Worm (Caenorhabditis elegans) whole organism, L1 larva: ENCODE results near the gene fbxa-184.

Source experiments
- Y116A8C.19 ChIP-seq: sonication (generic microtip); optimal IDR thresholded peaks from 2 replicates; lab custom pipeline; 2016; ENCODE audit warnings: missing compliant biosample characterization, missing genetic modification characterization, borderline replicate concordance
- aha-1 ChIP-seq: fragments of 150-350 bp; optimal IDR thresholded peaks from 2 replicates; lab custom pipeline; 2014; ENCODE audit warnings: missing biosample characterization, missing genetic modification characterization
- alr-1 ChIP-seq: fragments of 200-800 bp; sonication (Bioruptor generic); optimal IDR thresholded peaks from 2 replicates; lab custom pipeline; 2018; ENCODE audit warnings: borderline replicate concordance, mild to moderate bottlenecking, missing genetic modification characterization, missing compliant biosample characterization
- aly-2 ChIP-seq: fragments of 150-350 bp; optimal IDR thresholded peaks from 2 replicates; lab custom pipeline; 2014; ENCODE audit warnings: missing biosample characterization, missing genetic modification characterization
- ceh-63 ChIP-seq: fragments of 200-800 bp; sonication (Bioruptor generic); optimal IDR thresholded peaks from 2 replicates; lab custom pipeline; 2018; ENCODE audit warnings: mild to moderate bottlenecking, missing genetic modification characterization, missing compliant biosample characterization
- ceh-90 ChIP-seq: sonication (generic microtip); optimal IDR thresholded peaks from 2 replicates; lab custom pipeline; 2016; ENCODE audit warnings: missing genetic modification characterization, missing compliant biosample characterization
- egl-13 ChIP-seq: sonication (generic microtip); optimal IDR thresholded peaks from 2 replicates; lab custom pipeline; 2016; ENCODE audit warnings: missing genotype, missing genetic modification reagents, missing genetic modification characterization, missing compliant biosample characterization
- elt-2 ChIP-seq: sonication (generic microtip); optimal IDR thresholded peaks from 2 replicates; lab custom pipeline; 2016; ENCODE audit warnings: missing genetic modification characterization, mild to moderate bottlenecking, inconsistent platforms, missing compliant biosample characterization, missing genetic modification reagents
- grh-1 ChIP-seq: fragments of 200-800 bp; sonication (Bioruptor generic); IDR thresholded peaks from 2 replicates; pipeline ENCODE4 v1.3.6; 2022; ENCODE audit warnings: missing genetic modification reagents, missing genetic modification characterization, missing compliant biosample characterization
- jun-1 ChIP-seq: fragments of 150-350 bp; optimal IDR thresholded peaks from 2 replicates; lab custom pipeline; 2014; ENCODE audit warnings: missing biosample characterization, missing genetic modification reagents, missing genetic modification characterization
- lsy-2 ChIP-seq, 2 experiments: fragments of 150-350 bp; optimal IDR thresholded peaks; 2 replicates each; lab custom pipeline; 2014; ENCODE audit warnings: missing biosample characterization in 2 of 2, missing genetic modification characterization in 2 of 2
- nhr-11 ChIP-seq: fragments of 150-350 bp; optimal IDR thresholded peaks from 2 replicates; lab custom pipeline; 2014; ENCODE audit warnings: missing biosample characterization, missing genetic modification characterization
- nhr-71 ChIP-seq: sonication (generic microtip); optimal IDR thresholded peaks from 2 replicates; lab custom pipeline; 2016; ENCODE audit warnings: mild to moderate bottlenecking, missing genetic modification characterization, moderate library complexity, missing compliant biosample characterization
- nhr-76 ChIP-seq: sonication (generic microtip); optimal IDR thresholded peaks from 2 replicates; lab custom pipeline; 2017; ENCODE audit warnings: missing biosample characterization, missing genetic modification characterization
- unc-30 ChIP-seq: sonication (generic microtip); optimal IDR thresholded peaks from 2 replicates; lab custom pipeline; 2017; ENCODE audit warnings: missing biosample characterization, missing genetic modification characterization
- unc-62 ChIP-seq: fragments of 150-350 bp; optimal IDR thresholded peaks from 2 replicates; lab custom pipeline; 2014; ENCODE audit warnings: missing biosample characterization, missing genetic modification reagents, missing genetic modification characterization
- unc-86 ChIP-seq: sonication (generic microtip); optimal IDR thresholded peaks from 2 replicates; lab custom pipeline; 2016; ENCODE audit warnings: missing genetic modification characterization, missing compliant biosample characterization
- unc-98 ChIP-seq: fragments of 200-800 bp; sonication (Bioruptor generic); IDR thresholded peaks from 2 replicates; pipeline ENCODE4 v1.3.6; 2022; ENCODE audit warnings: missing genetic modification characterization, missing compliant biosample characterization
- vab-15 ChIP-seq: sonication (generic microtip); optimal IDR thresholded peaks from 2 replicates; lab custom pipeline; 2017; ENCODE audit warnings: missing genotype, mild to moderate bottlenecking, missing genetic modification characterization, missing compliant biosample characterization
- xbp-1 ChIP-seq: sonication (generic microtip); optimal IDR thresholded peaks from 2 replicates; lab custom pipeline; 2016; ENCODE audit warnings: missing genetic modification characterization, missing compliant biosample characterization
- zag-1 ChIP-seq: fragments of 150-350 bp; optimal IDR thresholded peaks from 2 replicates; lab custom pipeline; 2014; ENCODE audit warnings: missing biosample characterization, missing genetic modification characterization
- ztf-4 ChIP-seq: fragments of 150-350 bp; optimal IDR thresholded peaks from 2 replicates; lab custom pipeline; 2014; ENCODE audit warnings: missing biosample characterization, missing genetic modification characterization

Gene fbxa-184

ce11 chrII:1752990-1753389 is 42.9 kb downstream of the fbxa-184 start, which contains the start of gene F36H5.9:
Gene F36H5.9 (minus strand): TSS chrII:1753090.
- no peak for TF ChIP-seq aly-2
- TF ChIP-seq xbp-1 (tag; lab: Kevin White, UChicago): no peak
- TF ChIP-seq ceh-63 (GFP tag; lab: Kevin White, UChicago): no peak

- TF ChIP-seq jun-1: no peak
Observed at ce11 chrII:1756072-1756471, 46.0 kb downstream of the fbxa-184 start, which contains the start of gene F36H5.17. Gene F36H5.17 (minus strand): TSS chrII:1756172.

ce11 chrII:1756582-1756981 is 46.5 kb downstream of the fbxa-184 start, which contains the start of gene fbxb-53:
Gene fbxb-53 (plus strand): TSS chrII:1756882.
- TF ChIP-seq ceh-63 (GFP tag; lab: Kevin White, UChicago) (no peak), nhr-11 (tag; lab: Kevin White, UChicago) (no peak), aha-1 (no peak), egl-13 (tag; lab: Kevin White, UChicago) (no peak), jun-1 (no peak), Y116A8C.19 (tag; lab: Kevin White, UChicago) (no peak), ceh-90 (tag; lab: Kevin White, UChicago) (no peak), unc-62 (GFP tag; lab: Kevin White, UChicago) (no peak)

- no peak for TF ChIP-seq nhr-76
- no peak for TF ChIP-seq nhr-71 (tag; lab: Kevin White, UChicago)
- TF ChIP-seq lsy-2 (tag; optimal IDR thresholded peaks at IDR 0.05; lab: Kevin White, UChicago): no peak
- no peak for TF ChIP-seq vab-15 (tag; lab: Kevin White, UChicago)
- TF ChIP-seq alr-1 (tag; lab: Kevin White, UChicago): no peak
- no peak for TF ChIP-seq ztf-4 (tag; lab: Kevin White, UChicago)
- TF ChIP-seq grh-1: no peak
- TF ChIP-seq unc-86 (tag; lab: Kevin White, UChicago): no peak
- TF ChIP-seq unc-98 (GFP tag; lab: Robert Waterston, UW): no peak
- TF ChIP-seq elt-2 (tag; lab: Kevin White, UChicago): no peak
- no peak for TF ChIP-seq unc-30 (tag; lab: Kevin White, UChicago)
- TF ChIP-seq zag-1 (tag; lab: Kevin White, UChicago): no peak
Observed at ce11 chrII:1757033-1757432, 47.0 kb downstream of the fbxa-184 start, which contains the start of gene F36H5.10. Gene F36H5.10 (plus strand): TSS chrII:1757333.

- TF ChIP-seq nhr-71 (tag; lab: Kevin White, UChicago): no peak
Observed at ce11 chrII:1759602-1760001, 49.5 kb downstream of the fbxa-184 start, which contains the start of gene F36H5.18. Gene F36H5.18 (plus strand): TSS chrII:1759902.
